Worm (Caenorhabditis elegans): ENCODE results near the gene F36G9.15.

DNA sequence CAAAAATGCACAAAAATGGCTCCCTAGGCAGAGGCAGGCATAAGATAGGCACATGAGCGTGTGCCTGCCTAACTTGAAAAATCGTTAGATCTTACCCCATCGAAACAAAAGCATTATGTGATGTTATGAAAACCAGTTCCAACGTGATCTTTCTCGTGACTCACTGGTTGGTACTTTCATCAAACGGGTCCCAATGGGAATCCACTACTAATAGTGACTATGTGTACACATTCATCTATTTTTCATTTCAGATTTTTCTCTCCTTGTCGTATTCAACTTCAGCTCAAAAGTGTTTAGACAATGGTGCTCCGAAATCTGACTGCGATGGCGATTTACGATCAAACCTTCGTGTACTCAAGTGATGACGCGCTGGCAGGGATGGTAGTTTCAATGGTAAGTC lies 29.7 kb upstream of the F36G9.15 start, which contains the start of gene srx-43:
- TF ChIP-seq dpl-1 (GFP tag; optimal IDR thresholded peaks at IDR 0.05) (no peak), sea-2 (GFP tag; IDR thresholded peaks at IDR 0.05) (no peak), snpc-1.1 (tag; optimal IDR thresholded peaks at IDR 0.05; ENCODE audit: insufficient read depth) (no peak), tbx-9 (tag; optimal IDR thresholded peaks at IDR 0.05; ENCODE audit: borderline replicate concordance) (no peak), Y53F4B.3 (GFP tag; IDR thresholded peaks at IDR 0.05) (no peak), F23B12.7 (tag; optimal IDR thresholded peaks at IDR 0.05; ENCODE audit: insufficient read depth) (no peak), snpc-4 (GFP tag; optimal IDR thresholded peaks at IDR 0.05) (no peak), snpc-4 (tag; optimal IDR thresholded peaks at IDR 0.05) (no peak)
